Worm (Caenorhabditis elegans): ENCODE data around the gene C30G12.1.

DNA sequence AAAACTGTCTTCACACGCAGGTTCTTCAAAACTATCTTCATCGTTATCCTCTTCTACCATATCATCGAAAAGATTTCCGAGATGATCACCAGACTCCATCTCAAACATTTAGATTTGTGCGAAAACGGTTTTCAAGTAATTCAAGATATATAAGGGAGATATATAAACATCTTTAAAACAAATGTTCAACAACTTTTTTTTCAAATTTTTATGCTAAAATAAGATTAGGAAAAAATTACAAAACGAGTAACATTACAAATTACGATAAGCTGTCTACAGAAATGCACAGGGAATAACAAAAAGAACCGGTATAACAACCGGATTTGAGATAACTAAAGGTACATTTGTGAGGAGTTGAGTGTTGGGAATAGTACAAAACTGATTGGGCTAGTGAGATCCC is 3.2 kb upstream of the C30G12.1 start, which contains the start of gene C30G12.6:
- TF ChIP-seq ceh-82 (tag; optimal IDR thresholded peaks at IDR 0.05): no peak
- no peak for TF ChIP-seq aly-2 (tag; optimal IDR thresholded peaks at IDR 0.05)
- TF ChIP-seq nhr-11 (tag; optimal IDR thresholded peaks at IDR 0.05): no peak
- TF ChIP-seq nhr-237 (tag; optimal IDR thresholded peaks at IDR 0.05): no peak
- TF ChIP-seq lin-39 (tag; optimal IDR thresholded peaks at IDR 0.05): no peak
- no peak for TF ChIP-seq ztf-1 (GFP tag; conservative IDR thresholded peaks at IDR 0.05)
- no peak for TF ChIP-seq skn-1 (tag; optimal IDR thresholded peaks at IDR 0.05)
- no peak for TF ChIP-seq ZK546.5 (tag; optimal IDR thresholded peaks at IDR 0.05)

Measured in whole organism, L2 larva.